Worm (Caenorhabditis elegans) whole organism, L2 larva: ENCODE data around the gene str-151.

ENCODE experiments used
- C34F6.9 ChIP-seq: fragments of 150-350 bp; optimal IDR thresholded peaks from 2 replicates; lab custom pipeline; 2014; ENCODE audit warnings: missing biosample characterization, missing genetic modification characterization
- F13H6.1 ChIP-seq: sonication (generic microtip); optimal IDR thresholded peaks from 2 replicates; lab custom pipeline; 2016; ENCODE audit warnings: missing genetic modification characterization, missing compliant biosample characterization
- ZK546.5 ChIP-seq: sonication (generic microtip); optimal IDR thresholded peaks from 2 replicates; lab custom pipeline; 2017; ENCODE audit warnings: missing biosample characterization, missing genetic modification characterization
- alr-1 ChIP-seq: fragments of 150-350 bp; optimal IDR thresholded peaks from 2 replicates; lab custom pipeline; 2014; ENCODE audit warnings: missing biosample characterization, missing genetic modification characterization
- aly-2 ChIP-seq: fragments of 150-350 bp; optimal IDR thresholded peaks from 2 replicates; lab custom pipeline; 2014; ENCODE audit warnings: missing biosample characterization, missing genetic modification characterization
- ama-1 ChIP-seq: fragments of 150-350 bp; optimal IDR thresholded peaks from 2 replicates; lab custom pipeline; 2018; ENCODE audit warnings: inconsistent platforms
- blmp-1 ChIP-seq: sonication (generic microtip); optimal IDR thresholded peaks from 2 replicates; lab custom pipeline; 2017; ENCODE audit warnings: missing genetic modification characterization, mild to moderate bottlenecking, missing compliant biosample characterization, antibody characterized with exemption, moderate library complexity; ENCODE audit not compliant: insufficient read depth
- ceh-16 ChIP-seq: fragments of 150-350 bp; optimal IDR thresholded peaks from 2 replicates; lab custom pipeline; 2014; ENCODE audit warnings: missing biosample characterization, missing genetic modification characterization
- ceh-82 ChIP-seq: fragments of 150-350 bp; optimal IDR thresholded peaks from 2 replicates; lab custom pipeline; 2014; ENCODE audit warnings: missing biosample characterization, missing genetic modification characterization
- crh-2 ChIP-seq: sonication (generic microtip); optimal IDR thresholded peaks from 2 replicates; lab custom pipeline; 2017; ENCODE audit warnings: missing biosample characterization, missing genetic modification characterization
- elt-1 ChIP-seq: fragments of 150-350 bp; optimal IDR thresholded peaks from 2 replicates; lab custom pipeline; 2014; ENCODE audit warnings: missing biosample characterization, missing genetic modification characterization
- fos-1 ChIP-seq: fragments of 150-350 bp; optimal IDR thresholded peaks from 2 replicates; lab custom pipeline; 2014; ENCODE audit warnings: missing biosample characterization, missing genetic modification characterization
- gmeb-1 ChIP-seq: fragments of 150-350 bp; optimal IDR thresholded peaks from 2 replicates; lab custom pipeline; 2014; ENCODE audit warnings: missing biosample characterization, missing genetic modification characterization
- lsy-2 ChIP-seq, 2 experiments: fragments of 150-350 bp in 1 of 2; sonication (generic microtip) in 1 of 2; optimal IDR thresholded peaks; 2 replicates each; lab custom pipeline; 2014 to 2017; ENCODE audit warnings: missing biosample characterization in 2 of 2, missing genetic modification characterization in 2 of 2
- mdl-1 ChIP-seq, 2 experiments: fragments of 150-350 bp in 1 of 2; sonication (generic microtip) in 1 of 2; optimal IDR thresholded peaks; 2 replicates each; lab custom pipeline; 2017; ENCODE audit warnings: missing biosample characterization in 2 of 2, missing genetic modification characterization in 2 of 2
- nhr-10 ChIP-seq: sonication (generic microtip); optimal IDR thresholded peaks from 2 replicates; lab custom pipeline; 2017; ENCODE audit warnings: missing biosample characterization, missing genetic modification characterization
- nhr-11 ChIP-seq: fragments of 150-350 bp; optimal IDR thresholded peaks from 2 replicates; lab custom pipeline; 2014; ENCODE audit warnings: missing biosample characterization, missing genetic modification characterization
- nhr-12 ChIP-seq: fragments of 150-350 bp; optimal IDR thresholded peaks from 2 replicates; lab custom pipeline; 2014; ENCODE audit warnings: missing biosample characterization, missing genetic modification characterization
- nhr-129 ChIP-seq: fragments of 150-350 bp; optimal IDR thresholded peaks from 2 replicates; lab custom pipeline; 2014; ENCODE audit warnings: missing biosample characterization, missing genetic modification characterization
- nhr-6 ChIP-seq: fragments of 150-350 bp; optimal IDR thresholded peaks from 2 replicates; lab custom pipeline; 2014; ENCODE audit warnings: missing biosample characterization, missing genetic modification characterization
- peb-1 ChIP-seq: fragments of 150-350 bp; optimal IDR thresholded peaks from 2 replicates; lab custom pipeline; 2014; ENCODE audit warnings: missing biosample characterization, missing genetic modification characterization
- sem-4 ChIP-seq: fragments of 150-350 bp; optimal IDR thresholded peaks from 2 replicates; lab custom pipeline; 2014; ENCODE audit warnings: missing biosample characterization, missing genetic modification reagents, missing genetic modification characterization
- skn-1 ChIP-seq: sonication (generic microtip); optimal IDR thresholded peaks from 2 replicates; lab custom pipeline; 2017; ENCODE audit warnings: missing biosample characterization, missing genetic modification characterization
- sma-9 ChIP-seq, 2 experiments: fragments of 150-350 bp in 1 of 2; sonication (generic microtip) in 1 of 2; optimal IDR thresholded peaks; 2 replicates each; lab custom pipeline; 2014 to 2016; ENCODE audit warnings: missing genetic modification characterization in 2 of 2, mild to moderate bottlenecking in 1 of 2, missing biosample characterization in 1 of 2, missing compliant biosample characterization in 1 of 2, missing genetic modification reagents in 1 of 2, moderate library complexity in 1 of 2
- snpc-4 ChIP-seq: fragments of 150-350 bp; optimal IDR thresholded peaks from 2 replicates; lab custom pipeline; 2014; ENCODE audit warnings: missing biosample characterization, missing genetic modification characterization
- unc-39 ChIP-seq: fragments of 150-350 bp; optimal IDR thresholded peaks from 2 replicates; lab custom pipeline; 2014; ENCODE audit warnings: missing biosample characterization, missing genetic modification characterization
- zag-1 ChIP-seq: fragments of 150-350 bp; optimal IDR thresholded peaks from 2 replicates; lab custom pipeline; 2014; ENCODE audit warnings: missing biosample characterization, missing genetic modification characterization
- ztf-11 ChIP-seq: sonication (generic microtip); optimal IDR thresholded peaks from 2 replicates; lab custom pipeline; 2017; ENCODE audit warnings: missing biosample characterization, missing genetic modification characterization

The str-151 gene

DNA sequence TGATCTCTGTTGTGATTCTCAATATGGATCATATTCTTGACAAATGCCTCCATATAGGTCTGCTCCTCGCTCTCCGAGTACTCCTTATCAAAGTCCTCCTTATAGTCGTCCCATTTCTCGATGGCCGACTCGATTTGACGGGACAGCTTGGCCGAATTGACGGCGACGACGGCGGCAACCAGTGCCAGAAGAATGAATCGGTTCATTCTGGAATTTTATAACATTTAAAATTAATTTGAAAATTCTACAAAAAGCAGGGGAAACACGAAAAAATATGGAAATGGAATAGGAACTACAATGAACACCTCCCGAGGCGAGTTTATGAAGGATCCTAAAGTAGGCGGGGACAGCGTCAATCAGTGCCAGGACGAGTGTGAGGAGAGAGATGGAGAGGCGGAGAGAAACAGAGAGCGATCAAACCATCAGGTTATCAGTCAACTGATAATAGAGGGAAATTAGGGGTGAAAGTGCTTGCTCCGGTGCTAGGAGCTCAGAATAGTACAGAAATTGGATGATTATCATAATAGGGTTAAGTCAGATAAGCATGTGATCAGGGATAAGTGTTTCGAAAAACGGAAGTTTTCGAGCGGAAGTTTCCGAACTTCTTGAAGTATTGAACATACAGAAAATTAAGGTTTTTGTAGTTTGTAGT is 19.3 kb downstream of the str-151 start, which contains the start of gene cpl-1:
Gene cpl-1, minus strand, starts transcription at position 207 of the 652 bp plus-strand sequence.
- TF ChIP-seq alr-1 (tag; lab: Kevin White, UChicago): no peak
- TF ChIP-seq ama-1 (lab: Kevin White, UChicago): peak; percentile 70
- peak; percentile 20 for TF ChIP-seq crh-2 (tag; lab: Kevin White, UChicago)
- TF ChIP-seq blmp-1 (tag; lab: Kevin White, UChicago): peak; percentile 9
- TF ChIP-seq fos-1: peak; percentile 56
- TF ChIP-seq nhr-12 (tag; lab: Kevin White, UChicago): no peak
- peak in 1 of 2 experiments; percentile 37 for TF ChIP-seq lsy-2 (tag; optimal IDR thresholded peaks at IDR 0.05; lab: Kevin White, UChicago)
- TF ChIP-seq sma-9 (GFP tag; optimal IDR thresholded peaks at IDR 0.05; lab: Kevin White, UChicago): peak; percentile 38
- no peak for TF ChIP-seq sma-9 (tag; optimal IDR thresholded peaks at IDR 0.05; lab: Kevin White, UChicago)
- TF ChIP-seq nhr-129 (tag; lab: Kevin White, UChicago): peak; percentile 33
- peak; percentile 25 for TF ChIP-seq F13H6.1 (tag; lab: Kevin White, UChicago)

DNA sequence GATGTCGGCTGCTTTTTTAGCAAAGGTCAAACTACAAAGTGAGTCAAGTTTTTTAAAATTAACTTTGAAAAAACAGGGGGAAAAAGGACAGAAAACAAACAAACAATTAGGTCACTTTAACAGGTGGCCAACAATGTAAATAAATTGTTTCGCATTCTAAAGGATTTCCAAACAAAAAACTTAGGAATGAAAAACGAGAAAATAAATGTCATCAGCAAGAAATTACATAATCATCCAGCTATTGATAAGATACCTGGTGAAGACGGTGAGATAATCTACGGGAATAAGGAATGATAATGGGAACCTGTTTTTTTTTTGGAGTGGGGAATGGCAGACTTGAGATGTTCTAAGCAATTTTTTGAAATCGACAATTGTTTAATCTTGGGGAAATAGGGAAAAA is 20.1 kb downstream of the str-151 start:
- TF ChIP-seq ama-1 (lab: Kevin White, UChicago) (no peak), lsy-2 (tag; optimal IDR thresholded peaks at IDR 0.05; lab: Kevin White, UChicago) (no peak), crh-2 (tag; lab: Kevin White, UChicago) (no peak), snpc-4 (tag; lab: Kevin White, UChicago) (no peak), nhr-11 (tag; lab: Kevin White, UChicago) (no peak), zag-1 (tag; lab: Kevin White, UChicago) (no peak), nhr-12 (tag; lab: Kevin White, UChicago) (no peak), skn-1 (no peak), gmeb-1 (tag; lab: Kevin White, UChicago) (no peak), unc-39 (tag; lab: Kevin White, UChicago) (no peak), ZK546.5 (tag; lab: Kevin White, UChicago) (no peak), mdl-1 (tag; optimal IDR thresholded peaks at IDR 0.05; lab: Kevin White, UChicago) (no peak), sem-4 (tag; lab: Kevin White, UChicago) (no peak), aly-2 (tag; lab: Kevin White, UChicago) (no peak), nhr-10 (tag; lab: Kevin White, UChicago) (no peak)

- TF ChIP-seq ceh-16 (tag; lab: Kevin White, UChicago) (no peak), ama-1 (lab: Kevin White, UChicago) (peak; percentile 29), lsy-2 (tag; optimal IDR thresholded peaks at IDR 0.05; lab: Kevin White, UChicago) (peak in 1 of 2 experiments; percentile 18), nhr-129 (tag; lab: Kevin White, UChicago) (peak; percentile 21)
Measured at ce11 chrV:16598437-16598836, 22.4 kb downstream of the str-151 start.

DNA sequence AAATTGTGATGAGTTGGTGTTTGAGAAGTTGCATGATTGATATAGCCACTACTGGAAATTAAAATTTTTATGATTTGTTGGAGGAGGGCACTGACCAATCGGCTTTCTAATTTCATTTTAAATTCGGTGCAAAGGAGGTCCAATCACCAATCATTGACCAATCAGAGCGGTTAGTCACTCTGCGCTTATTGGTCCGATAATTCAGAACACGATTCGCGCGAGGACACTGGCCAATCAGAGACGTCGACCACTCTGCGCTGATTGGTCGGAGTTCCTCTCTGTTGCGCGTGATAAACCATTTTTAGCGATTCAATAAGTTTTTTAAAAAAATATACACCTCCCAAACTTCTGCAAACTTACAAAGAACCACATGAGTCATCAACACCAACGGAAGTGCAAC is 23.8 kb downstream of the str-151 start:
- TF ChIP-seq C34F6.9 (tag; lab: Kevin White, UChicago) (no peak), nhr-12 (tag; lab: Kevin White, UChicago) (no peak), nhr-6 (tag; lab: Kevin White, UChicago) (no peak), ztf-11 (tag; lab: Kevin White, UChicago) (no peak)

ce11 chrV:16600623-16601022 is 24.6 kb downstream of the str-151 start, which contains the start of gene T03E6.9:
T03E6.9 (minus strand) TSS chrV:16600723.
- no peak for TF ChIP-seq nhr-129 (tag; lab: Kevin White, UChicago)
- TF ChIP-seq elt-1 (tag; lab: Kevin White, UChicago): no peak
- TF ChIP-seq crh-2 (tag; lab: Kevin White, UChicago): no peak
- no peak for TF ChIP-seq alr-1 (tag; lab: Kevin White, UChicago)
- no peak for TF ChIP-seq sma-9 (GFP tag; optimal IDR thresholded peaks at IDR 0.05; lab: Kevin White, UChicago)
- TF ChIP-seq sma-9 (tag; optimal IDR thresholded peaks at IDR 0.05; lab: Kevin White, UChicago): no peak
- no peak for TF ChIP-seq ceh-82 (tag; lab: Kevin White, UChicago)
- TF ChIP-seq, all 48 proteins: peak for 0

ce11 chrV:16603102-16603501 is 27.1 kb downstream of the str-151 start, which contains the start of gene T03E6.8:
T03E6.8 (minus strand) TSS chrV:16603202.
- TF ChIP-seq peb-1 (tag; lab: Kevin White, UChicago) (no peak), ztf-11 (tag; lab: Kevin White, UChicago) (no peak), crh-2 (tag; lab: Kevin White, UChicago) (no peak), alr-1 (tag; lab: Kevin White, UChicago) (no peak)
